Fruit fly (Drosophila melanogaster): ENCODE results near the gene CG7970.

Gene CG7970

DNA sequence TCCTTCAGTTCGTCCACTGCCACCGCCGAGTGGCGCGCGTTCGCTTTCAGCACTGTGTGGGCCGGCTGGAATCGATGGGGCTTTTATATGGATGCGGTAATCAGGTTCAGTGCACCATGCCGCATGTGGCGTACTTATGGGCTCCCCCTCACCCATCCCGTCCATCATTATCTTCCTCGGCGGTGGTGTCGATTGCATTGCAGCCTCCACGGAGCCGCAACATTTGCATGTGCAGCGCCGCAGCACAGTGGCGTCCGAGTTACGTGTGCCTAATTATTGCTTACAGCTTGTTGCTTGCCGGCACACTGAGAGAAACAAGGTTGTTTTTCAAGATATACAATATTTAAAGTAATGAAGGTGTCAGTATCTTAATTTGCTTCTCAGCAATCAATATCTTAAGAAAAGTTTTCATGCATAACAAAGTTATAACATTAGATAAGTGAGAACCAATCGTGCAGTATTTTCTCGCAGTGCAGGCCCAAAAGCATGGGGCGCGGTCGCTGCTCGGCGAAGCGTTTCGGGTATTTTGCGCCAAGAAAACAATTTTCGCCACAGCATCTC lies 49.9 kb downstream of the CG7970 start, which contains the start of gene CG13931 (continued):
- TF ChIP-seq fd59A (GFP tag; optimal IDR thresholded peaks at IDR 0.05) (peak; percentile 51), Sox15 (GFP tag; optimal IDR thresholded peaks at IDR 0.05) (peak; percentile 37), CG10631 (GFP tag; optimal IDR thresholded peaks at IDR 0.05) (peak; percentile 72), CG31627 (GFP tag; optimal IDR thresholded peaks at IDR 0.05) (peak; percentile 57), Hr39 (GFP tag; optimal IDR thresholded peaks at IDR 0.05) (peak; percentile 68), pdm3 (GFP tag; optimal IDR thresholded peaks at IDR 0.05) (peak; percentile 76), CG8632 (GFP tag; optimal IDR thresholded peaks at IDR 0.05) (peak; percentile 56), CG3919 (GFP tag; optimal IDR thresholded peaks at IDR 0.05) (peak; percentile 72), CG11902 (GFP tag; optimal IDR thresholded peaks at IDR 0.05) (peak; percentile 40), CG6792 (GFP tag; optimal IDR thresholded peaks at IDR 0.05) (peak; percentile 67), fkh (GFP tag; optimal IDR thresholded peaks at IDR 0.05) (no peak), acj6 (GFP tag; optimal IDR thresholded peaks at IDR 0.05) (peak; percentile 65), Eip93F (GFP tag; optimal IDR thresholded peaks at IDR 0.05) (no peak), CG11762 (GFP tag; optimal IDR thresholded peaks at IDR 0.05; ENCODE audit: insufficient read depth) (no peak), fd85E (GFP tag; optimal IDR thresholded peaks at IDR 0.05) (no peak), CG4318 (GFP tag; optimal IDR thresholded peaks at IDR 0.05) (peak; percentile 35), Smox (GFP tag; optimal IDR thresholded peaks at IDR 0.05) (peak; percentile 51), salr (GFP tag; optimal IDR thresholded peaks at IDR 0.05) (peak; percentile 34 to 55), dsx (GFP tag; optimal IDR thresholded peaks at IDR 0.05; ENCODE audit: poor library complexity, severe bottlenecking) (peak; percentile 53), Eip75B (GFP tag; optimal IDR thresholded peaks at IDR 0.05) (peak; percentile 65), CG15336 (GFP tag; IDR thresholded peaks at IDR 0.05) (peak; percentile 76), CG8119 (GFP tag; IDR thresholded peaks at IDR 0.05) (peak; percentile 82), vri (GFP tag; optimal IDR thresholded peaks at IDR 0.05) (peak; percentile 28), Gug (GFP tag; IDR thresholded peaks at IDR 0.05) (peak; percentile 62), Hr4 (GFP tag; optimal IDR thresholded peaks at IDR 0.05) (peak; percentile 82)

Measured in whole organism, prepupa.